Worm (Caenorhabditis elegans) whole organism, L1 larva: ENCODE results near the gene Y32F6B.1.

Experiments used
- C04F5.9 ChIP-seq: sonication (generic microtip); optimal IDR thresholded peaks from 2 replicates; lab custom pipeline; 2016; ENCODE audit warnings: missing genetic modification characterization, missing compliant biosample characterization
- alr-1 ChIP-seq: fragments of 200-800 bp; sonication (Bioruptor generic); optimal IDR thresholded peaks from 2 replicates; lab custom pipeline; 2018; ENCODE audit warnings: borderline replicate concordance, mild to moderate bottlenecking, missing genetic modification characterization, missing compliant biosample characterization
- ama-1 ChIP-seq: fragments of 150-350 bp; optimal IDR thresholded peaks from 2 replicates; lab custom pipeline; 2014
- blmp-1 ChIP-seq: fragments of 150-350 bp; optimal IDR thresholded peaks from 2 replicates; lab custom pipeline; 2014; ENCODE audit warnings: missing biosample characterization, missing genetic modification characterization
- ceh-8 ChIP-seq: fragments of 200-800 bp; sonication (Bioruptor generic); optimal IDR thresholded peaks from 2 replicates; lab custom pipeline; 2018; ENCODE audit warnings: mild to moderate bottlenecking, missing genetic modification characterization, moderate library complexity, missing compliant biosample characterization
- ceh-88 ChIP-seq: fragments of 200-800 bp; sonication (Bioruptor generic); IDR thresholded peaks from 2 replicates; pipeline ENCODE4 v1.3.6; 2022; ENCODE audit warnings: missing genetic modification characterization, missing compliant biosample characterization
- ceh-90 ChIP-seq: sonication (generic microtip); optimal IDR thresholded peaks from 2 replicates; lab custom pipeline; 2016; ENCODE audit warnings: missing genetic modification characterization, missing compliant biosample characterization
- dpl-1 ChIP-seq, 3 experiments: fragments of 150-350 bp in 2 of 3; sonication (generic microtip) in 1 of 3; optimal IDR thresholded peaks; 2 replicates each; lab custom pipeline; 2014 to 2017; ENCODE audit warnings: missing biosample characterization in 3 of 3, missing genetic modification characterization in 3 of 3, missing genetic modification reagents in 3 of 3
- dsc-1 ChIP-seq: sonication (generic microtip); optimal IDR thresholded peaks from 2 replicates; lab custom pipeline; 2016; ENCODE audit warnings: mild to moderate bottlenecking, missing genetic modification characterization, missing compliant biosample characterization
- efl-1 ChIP-seq, 4 experiments: fragments of 150-350 bp; optimal IDR thresholded peaks in 3 of 4; peaks in 1 of 4; 1 replicate in 1 of 4; 2 replicates in 3 of 4; lab custom pipeline; 2014; ENCODE audit warnings: missing biosample characterization in 2 of 4, missing genetic modification characterization in 2 of 4, missing genetic modification reagents in 2 of 4
- egl-13 ChIP-seq: sonication (generic microtip); optimal IDR thresholded peaks from 2 replicates; lab custom pipeline; 2016; ENCODE audit warnings: missing genotype, missing genetic modification reagents, missing genetic modification characterization, missing compliant biosample characterization
- egl-27 ChIP-seq, 2 experiments: fragments of 150-350 bp in 1 of 2; sonication (generic microtip); optimal IDR thresholded peaks; 3 replicates each; lab custom pipeline; 2017 to 2018; ENCODE audit warnings: missing biosample characterization in 2 of 2, missing genetic modification characterization in 2 of 2, missing genetic modification reagents in 2 of 2
- elt-2 ChIP-seq: sonication (generic microtip); optimal IDR thresholded peaks from 2 replicates; lab custom pipeline; 2016; ENCODE audit warnings: missing genetic modification characterization, mild to moderate bottlenecking, inconsistent platforms, missing compliant biosample characterization, missing genetic modification reagents
- fkh-8 ChIP-seq: sonication (generic microtip); optimal IDR thresholded peaks from 2 replicates; lab custom pipeline; 2016; ENCODE audit warnings: mild to moderate bottlenecking, missing genetic modification characterization, missing compliant biosample characterization
- grh-1 ChIP-seq: fragments of 200-800 bp; sonication (Bioruptor generic); IDR thresholded peaks from 2 replicates; pipeline ENCODE4 v1.3.6; 2022; ENCODE audit warnings: missing genetic modification reagents, missing genetic modification characterization, missing compliant biosample characterization
- jun-1 ChIP-seq: fragments of 150-350 bp; optimal IDR thresholded peaks from 2 replicates; lab custom pipeline; 2014; ENCODE audit warnings: missing biosample characterization, missing genetic modification reagents, missing genetic modification characterization
- lin-14 ChIP-seq: fragments of 200-800 bp; sonication (Bioruptor generic); optimal IDR thresholded peaks from 2 replicates; lab custom pipeline; 2018; ENCODE audit warnings: mild to moderate bottlenecking, missing genetic modification characterization, moderate library complexity, missing compliant biosample characterization
- lin-35 ChIP-seq, 2 experiments: fragments of 150-350 bp; optimal IDR thresholded peaks; 2 replicates each; lab custom pipeline; 2014; ENCODE audit warnings: missing biosample characterization in 2 of 2, missing genetic modification characterization in 2 of 2, missing genetic modification reagents in 2 of 2
- mdl-1 ChIP-seq, 2 experiments: fragments of 150-350 bp; optimal IDR thresholded peaks; 2 replicates each; lab custom pipeline; 2014 to 2017; ENCODE audit warnings: missing biosample characterization in 2 of 2, missing genetic modification characterization in 2 of 2, inconsistent platforms in 1 of 2
- mep-1 ChIP-seq: fragments of 150-350 bp; optimal IDR thresholded peaks from 2 replicates; lab custom pipeline; 2014; ENCODE audit warnings: missing biosample characterization, missing genetic modification characterization
- nhr-11 ChIP-seq: fragments of 150-350 bp; optimal IDR thresholded peaks from 2 replicates; lab custom pipeline; 2014; ENCODE audit warnings: missing biosample characterization, missing genetic modification characterization
- nhr-12 ChIP-seq: sonication (generic microtip); optimal IDR thresholded peaks from 2 replicates; lab custom pipeline; 2017; ENCODE audit warnings: missing biosample characterization, missing genetic modification characterization
- nhr-20 ChIP-seq: sonication (generic microtip); optimal IDR thresholded peaks from 2 replicates; lab custom pipeline; 2016; ENCODE audit warnings: mild to moderate bottlenecking, missing genetic modification characterization, missing compliant biosample characterization
- nhr-28 ChIP-seq: fragments of 150-350 bp; optimal IDR thresholded peaks from 2 replicates; lab custom pipeline; 2014; ENCODE audit warnings: missing biosample characterization, missing genetic modification characterization
- nhr-71 ChIP-seq: sonication (generic microtip); optimal IDR thresholded peaks from 2 replicates; lab custom pipeline; 2016; ENCODE audit warnings: mild to moderate bottlenecking, missing genetic modification characterization, moderate library complexity, missing compliant biosample characterization
- nhr-85 ChIP-seq: sonication (generic microtip); peaks from one replicate; lab custom pipeline; 2016; ENCODE audit warnings: missing genetic modification characterization, inconsistent platforms, missing compliant biosample characterization
- nhr-90 ChIP-seq: sonication (generic microtip); optimal IDR thresholded peaks from 2 replicates; lab custom pipeline; 2016; ENCODE audit warnings: mild to moderate bottlenecking, missing genetic modification characterization, missing compliant biosample characterization; ENCODE audit not compliant: poor library complexity
- pag-3 ChIP-seq: sonication (generic microtip); optimal IDR thresholded peaks from 2 replicates; lab custom pipeline; 2017; ENCODE audit warnings: missing genetic modification characterization, mild to moderate bottlenecking, missing compliant biosample characterization, antibody characterized with exemption, borderline replicate concordance; ENCODE audit not compliant: insufficient read depth
- pqm-1 ChIP-seq: sonication (generic microtip); optimal IDR thresholded peaks from 3 replicates; lab custom pipeline; 2017; ENCODE audit warnings: missing biosample characterization, missing genetic modification characterization
- rnt-1 ChIP-seq: sonication (generic microtip); optimal IDR thresholded peaks from 2 replicates; lab custom pipeline; 2016; ENCODE audit warnings: mild to moderate bottlenecking, missing genetic modification characterization, moderate library complexity, missing compliant biosample characterization
- sptf-1 ChIP-seq: fragments of 150-350 bp; optimal IDR thresholded peaks from 2 replicates; lab custom pipeline; 2014; ENCODE audit warnings: missing biosample characterization, missing genetic modification characterization
- unc-130 ChIP-seq: fragments of 150-350 bp; optimal IDR thresholded peaks from 2 replicates; lab custom pipeline; 2017; ENCODE audit warnings: missing biosample characterization, missing genetic modification characterization, inconsistent platforms
- unc-62 ChIP-seq: fragments of 150-350 bp; optimal IDR thresholded peaks from 2 replicates; lab custom pipeline; 2014; ENCODE audit warnings: missing biosample characterization, missing genetic modification reagents, missing genetic modification characterization

Gene Y32F6B.1

DNA sequence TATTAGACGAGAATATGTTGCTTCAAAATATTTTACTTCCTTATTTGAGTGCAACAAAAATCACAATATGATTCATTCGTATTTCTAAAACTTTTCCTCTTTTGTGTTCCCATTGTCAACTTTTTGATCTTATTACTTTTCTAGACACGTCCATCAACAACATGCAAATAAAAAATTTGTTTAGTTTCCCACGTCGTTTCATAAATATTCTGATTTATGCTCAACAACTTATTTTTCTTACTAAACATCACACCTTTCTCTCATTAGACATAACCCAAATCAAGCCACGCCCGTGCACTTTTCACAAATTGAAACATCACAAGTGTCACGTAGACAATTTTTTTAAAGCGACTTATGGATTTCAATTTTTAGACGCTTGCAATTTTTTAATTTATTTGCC lies 14.7 kb downstream of the Y32F6B.1 start:
- TF ChIP-seq egl-13 (tag; lab: Kevin White, UChicago) = no peak
- no peak for TF ChIP-seq efl-1 (optimal IDR thresholded peaks at IDR 0.05; lab: Kevin White, UChicago)
- TF ChIP-seq efl-1 (GFP tag; optimal IDR thresholded peaks at IDR 0.05 in 1 of 2; lab: Kevin White, UChicago) = peak in 1 of 2 experiments; percentile 71
- TF ChIP-seq fkh-8 (tag; lab: Kevin White, UChicago) = peak; percentile 12

DNA sequence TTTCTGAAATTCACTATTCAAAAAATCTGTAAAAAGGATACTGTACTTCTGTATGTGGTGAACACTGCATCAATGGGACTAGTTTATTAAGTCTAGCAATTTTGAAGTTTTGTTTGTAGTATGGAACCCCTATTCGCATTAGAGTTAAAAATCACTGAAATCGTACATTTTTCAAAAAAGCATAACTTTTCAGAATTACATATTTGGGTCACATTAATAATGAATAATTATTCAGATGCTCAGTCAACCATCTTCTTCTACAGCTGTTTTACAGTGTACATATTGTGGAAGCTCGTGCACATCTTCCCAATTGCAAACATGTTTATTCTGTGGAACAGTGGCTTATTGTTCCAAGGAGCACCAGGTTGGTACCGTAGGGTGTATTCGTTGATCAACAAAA lies 15.8 kb downstream of the Y32F6B.1 start:
- TF ChIP-seq ceh-88 (GFP tag; lab: Robert Waterston, UW) (no peak), ceh-8 (GFP tag; lab: Kevin White, UChicago) (no peak), nhr-12 (tag; lab: Kevin White, UChicago) (no peak), grh-1 (GFP tag; lab: Robert Waterston, UW) (no peak), ceh-90 (tag; lab: Kevin White, UChicago) (no peak), fkh-8 (tag; lab: Kevin White, UChicago) (no peak), nhr-71 (tag; lab: Kevin White, UChicago) (no peak), nhr-11 (tag; lab: Kevin White, UChicago) (no peak)

DNA sequence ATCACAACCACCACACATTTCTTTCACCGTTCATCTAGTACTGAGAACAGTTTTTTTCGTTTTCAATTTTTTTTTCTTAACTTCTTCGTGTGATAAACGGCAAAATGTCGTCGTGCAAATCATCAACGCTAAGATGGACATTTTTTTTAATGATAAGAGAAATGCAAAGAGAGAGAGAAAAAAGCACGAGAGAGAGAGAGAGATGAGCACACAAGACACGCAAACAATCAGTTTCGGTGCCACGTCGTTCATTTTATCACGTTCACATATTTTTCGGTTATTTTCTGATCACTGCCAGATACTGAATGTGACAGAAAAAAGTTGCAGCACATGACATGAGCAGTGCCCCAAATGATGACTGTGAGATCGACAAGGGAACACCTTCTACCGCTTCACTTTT lies 16.4 kb downstream of the Y32F6B.1 start, which contains the start of gene egl-9:
Gene egl-9, plus strand, starts transcription at position 328 of the 400 bp plus-strand sequence.
- TF ChIP-seq elt-2 (tag; lab: Kevin White, UChicago) = peak; percentile 68
- peak; percentile 32 for TF ChIP-seq nhr-71 (tag; lab: Kevin White, UChicago)
- no peak for TF ChIP-seq egl-27 (tag; optimal IDR thresholded peaks at IDR 0.05; lab: Kevin White, UChicago)
- peak in 1 of 2 experiments; percentile 32 for TF ChIP-seq lin-35 (GFP tag; optimal IDR thresholded peaks at IDR 0.05; lab: Kevin White, UChicago)
- peak; percentile 5 for TF ChIP-seq mep-1 (tag; lab: Kevin White, UChicago)
- TF ChIP-seq nhr-20 (tag; lab: Kevin White, UChicago) = peak; percentile 8
- peak; percentile 64 for TF ChIP-seq ama-1 (lab: Kevin White, UChicago)
- no peak for TF ChIP-seq nhr-28 (tag; lab: Kevin White, UChicago)
- TF ChIP-seq lin-14 (GFP tag; lab: Kevin White, UChicago) = peak; percentile 15
- peak in 1 of 2 experiments; percentile 27 for TF ChIP-seq mdl-1 (tag; optimal IDR thresholded peaks at IDR 0.05; lab: Kevin White, UChicago)
- no peak for TF ChIP-seq unc-62 (GFP tag; lab: Kevin White, UChicago)

DNA sequence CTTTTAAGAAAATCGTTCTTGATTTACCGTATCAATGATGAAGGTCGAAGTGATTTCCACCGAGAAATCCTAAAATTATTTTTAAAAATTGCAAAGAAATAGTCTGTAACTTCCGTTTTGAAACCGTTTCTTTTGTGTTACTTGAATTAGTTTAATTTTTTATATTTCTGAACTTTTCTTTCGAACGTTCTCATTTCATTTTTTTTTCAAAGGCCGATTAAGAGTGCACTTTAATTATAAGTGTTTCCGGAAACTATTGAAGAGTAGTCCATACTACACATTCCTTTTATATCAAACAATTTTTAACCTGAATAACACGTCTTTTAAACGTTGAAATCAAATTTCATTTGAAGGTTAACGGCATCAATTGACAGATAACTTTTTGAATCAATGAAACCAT lies 16.9 kb downstream of the Y32F6B.1 start:
- no peak for TF ChIP-seq unc-62 (GFP tag; lab: Kevin White, UChicago)
- no peak for TF ChIP-seq grh-1 (GFP tag; lab: Robert Waterston, UW)
- no peak for TF ChIP-seq nhr-85 (tag; lab: Kevin White, UChicago)
- no peak for TF ChIP-seq fkh-8 (tag; lab: Kevin White, UChicago)
- TF ChIP-seq alr-1 (tag; lab: Kevin White, UChicago) = no peak
- TF ChIP-seq, all 84 proteins: peak for 0

DNA sequence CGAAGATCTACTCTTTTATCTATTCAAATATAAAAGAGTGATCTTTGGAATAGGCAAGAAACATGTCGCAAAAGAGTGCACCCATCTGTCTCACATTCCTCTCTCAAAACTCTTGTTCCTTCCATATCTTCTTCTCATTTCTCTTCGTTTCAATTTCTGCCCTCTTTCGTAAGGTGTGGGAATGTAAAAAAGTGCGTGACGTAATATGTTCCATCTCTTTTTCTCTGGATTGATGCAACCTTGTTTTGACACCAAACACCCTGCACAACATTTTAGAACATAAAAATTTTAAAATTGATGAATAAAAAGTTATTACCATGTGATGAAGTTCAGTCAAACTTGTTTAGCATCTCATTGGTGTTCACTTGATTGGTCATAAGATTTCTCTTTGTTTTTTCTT lies 17.4 kb downstream of the Y32F6B.1 start:
- TF ChIP-seq pqm-1 = no peak
- no peak for TF ChIP-seq C04F5.9 (tag; lab: Kevin White, UChicago)
- TF ChIP-seq unc-62 (GFP tag; lab: Kevin White, UChicago) = no peak
- TF ChIP-seq jun-1 (tag; lab: Kevin White, UChicago) = no peak
- TF ChIP-seq egl-27 (tag; optimal IDR thresholded peaks at IDR 0.05; lab: Kevin White, UChicago) = no peak
- TF ChIP-seq sptf-1 (tag; lab: Kevin White, UChicago) = no peak
- TF ChIP-seq nhr-90 = no peak
- peak; percentile 57 for TF ChIP-seq rnt-1
- peak; percentile 9 for TF ChIP-seq blmp-1 (tag; lab: Kevin White, UChicago)
- TF ChIP-seq pag-3 (tag; lab: Kevin White, UChicago) = peak; percentile 36
- TF ChIP-seq unc-130 = peak; percentile 8
- TF ChIP-seq dsc-1 = no peak
- TF ChIP-seq dpl-1 (GFP tag; optimal IDR thresholded peaks at IDR 0.05; lab: Kevin White, UChicago) = no peak
